Worm (Caenorhabditis elegans) whole organism, L2 larva: Measurements from ENCODE around the gene C24A8.5.
A peak's percentile ranks its signal among the peaks of the same experiment; 100 is the strongest.

Experiments
- C34F6.9 ChIP-seq: fragments of 150-350 bp; optimal IDR thresholded peaks from 2 replicates; lab custom pipeline; 2014; ENCODE audit warnings: missing biosample characterization, missing genetic modification characterization
- F13H6.1 ChIP-seq: sonication (generic microtip); optimal IDR thresholded peaks from 2 replicates; lab custom pipeline; 2016; ENCODE audit warnings: missing genetic modification characterization, missing compliant biosample characterization
- R02D3.7 ChIP-seq: fragments of 150-350 bp; optimal IDR thresholded peaks from 2 replicates; lab custom pipeline; 2014; ENCODE audit warnings: missing biosample characterization, missing genetic modification characterization
- Y55F3AM.14 ChIP-seq: fragments of 200-800 bp; sonication (Bioruptor generic); optimal IDR thresholded peaks from 2 replicates; lab custom pipeline; 2018; ENCODE audit warnings: mild to moderate bottlenecking, missing genetic modification characterization, missing compliant biosample characterization
- aly-2 ChIP-seq: fragments of 150-350 bp; optimal IDR thresholded peaks from 2 replicates; lab custom pipeline; 2014; ENCODE audit warnings: missing biosample characterization, missing genetic modification characterization
- ama-1 ChIP-seq: fragments of 150-350 bp; optimal IDR thresholded peaks from 2 replicates; lab custom pipeline; 2018; ENCODE audit warnings: inconsistent platforms
- blmp-1 ChIP-seq: sonication (generic microtip); optimal IDR thresholded peaks from 2 replicates; lab custom pipeline; 2017; ENCODE audit warnings: missing genetic modification characterization, mild to moderate bottlenecking, missing compliant biosample characterization, antibody characterized with exemption, moderate library complexity; ENCODE audit not compliant: insufficient read depth
- ceh-16 ChIP-seq: fragments of 150-350 bp; optimal IDR thresholded peaks from 2 replicates; lab custom pipeline; 2014; ENCODE audit warnings: missing biosample characterization, missing genetic modification characterization
- ceh-82 ChIP-seq: fragments of 150-350 bp; optimal IDR thresholded peaks from 2 replicates; lab custom pipeline; 2014; ENCODE audit warnings: missing biosample characterization, missing genetic modification characterization
- crh-2 ChIP-seq: sonication (generic microtip); optimal IDR thresholded peaks from 2 replicates; lab custom pipeline; 2017; ENCODE audit warnings: missing biosample characterization, missing genetic modification characterization
- fos-1 ChIP-seq: fragments of 150-350 bp; optimal IDR thresholded peaks from 2 replicates; lab custom pipeline; 2014; ENCODE audit warnings: missing biosample characterization, missing genetic modification characterization
- gmeb-1 ChIP-seq: fragments of 150-350 bp; optimal IDR thresholded peaks from 2 replicates; lab custom pipeline; 2014; ENCODE audit warnings: missing biosample characterization, missing genetic modification characterization
- lin-11 ChIP-seq: fragments of 150-350 bp; sonication (generic microtip); optimal IDR thresholded peaks from 2 replicates; lab custom pipeline; 2014; ENCODE audit warnings: missing biosample characterization, missing genetic modification characterization, inconsistent platforms, mixed read lengths
- lin-13 ChIP-seq: fragments of 150-350 bp; optimal IDR thresholded peaks from 2 replicates; lab custom pipeline; 2014; ENCODE audit warnings: missing biosample characterization, missing genetic modification reagents, missing genetic modification characterization
- lin-39 ChIP-seq: fragments of 150-350 bp; optimal IDR thresholded peaks from 2 replicates; lab custom pipeline; 2014; ENCODE audit warnings: missing biosample characterization, missing genetic modification reagents, missing genetic modification characterization
- lsy-2 ChIP-seq, 2 experiments: fragments of 150-350 bp in 1 of 2; sonication (generic microtip) in 1 of 2; optimal IDR thresholded peaks; 2 replicates each; lab custom pipeline; 2014 to 2017; ENCODE audit warnings: missing biosample characterization in 2 of 2, missing genetic modification characterization in 2 of 2
- mab-5 ChIP-seq: fragments of 150-350 bp; optimal IDR thresholded peaks from 2 replicates; lab custom pipeline; 2014; ENCODE audit warnings: missing biosample characterization, missing genetic modification characterization
- mbf-1 ChIP-seq: sonication (generic microtip); optimal IDR thresholded peaks from 2 replicates; lab custom pipeline; 2017; ENCODE audit warnings: missing biosample characterization, missing genetic modification characterization
- mdl-1 ChIP-seq, 2 experiments: fragments of 150-350 bp in 1 of 2; sonication (generic microtip) in 1 of 2; optimal IDR thresholded peaks; 2 replicates each; lab custom pipeline; 2017; ENCODE audit warnings: missing biosample characterization in 2 of 2, missing genetic modification characterization in 2 of 2
- nhr-10 ChIP-seq: sonication (generic microtip); optimal IDR thresholded peaks from 2 replicates; lab custom pipeline; 2017; ENCODE audit warnings: missing biosample characterization, missing genetic modification characterization
- nhr-12 ChIP-seq: fragments of 150-350 bp; optimal IDR thresholded peaks from 2 replicates; lab custom pipeline; 2014; ENCODE audit warnings: missing biosample characterization, missing genetic modification characterization
- nhr-129 ChIP-seq: fragments of 150-350 bp; optimal IDR thresholded peaks from 2 replicates; lab custom pipeline; 2014; ENCODE audit warnings: missing biosample characterization, missing genetic modification characterization
- nhr-21 ChIP-seq: fragments of 150-350 bp; optimal IDR thresholded peaks from 2 replicates; lab custom pipeline; 2014; ENCODE audit warnings: missing biosample characterization, missing genetic modification characterization
- nhr-23 ChIP-seq: fragments of 150-350 bp; optimal IDR thresholded peaks from 2 replicates; lab custom pipeline; 2014; ENCODE audit warnings: missing biosample characterization, missing genetic modification reagents, missing genetic modification characterization
- nhr-237 ChIP-seq: fragments of 150-350 bp; optimal IDR thresholded peaks from 2 replicates; lab custom pipeline; 2014; ENCODE audit warnings: missing biosample characterization, missing genetic modification characterization
- nhr-25 ChIP-seq: fragments of 150-350 bp; sonication (generic microtip); optimal IDR thresholded peaks from 3 replicates; lab custom pipeline; 2014; ENCODE audit warnings: missing biosample characterization, missing genetic modification characterization
- nhr-6 ChIP-seq: fragments of 150-350 bp; optimal IDR thresholded peaks from 2 replicates; lab custom pipeline; 2014; ENCODE audit warnings: missing biosample characterization, missing genetic modification characterization
- nhr-77 ChIP-seq: fragments of 150-350 bp; optimal IDR thresholded peaks from 2 replicates; lab custom pipeline; 2014; ENCODE audit warnings: missing biosample characterization, missing genetic modification characterization
- peb-1 ChIP-seq: fragments of 150-350 bp; optimal IDR thresholded peaks from 2 replicates; lab custom pipeline; 2014; ENCODE audit warnings: missing biosample characterization, missing genetic modification characterization
- sem-4 ChIP-seq: fragments of 150-350 bp; optimal IDR thresholded peaks from 2 replicates; lab custom pipeline; 2014; ENCODE audit warnings: missing biosample characterization, missing genetic modification reagents, missing genetic modification characterization
- skn-1 ChIP-seq: sonication (generic microtip); optimal IDR thresholded peaks from 2 replicates; lab custom pipeline; 2017; ENCODE audit warnings: missing biosample characterization, missing genetic modification characterization
- sma-3 ChIP-seq: sonication (generic microtip); optimal IDR thresholded peaks from 2 replicates; lab custom pipeline; 2016; ENCODE audit warnings: missing genetic modification reagents, missing genetic modification characterization, missing compliant biosample characterization
- sma-9 ChIP-seq, 2 experiments: fragments of 150-350 bp in 1 of 2; sonication (generic microtip) in 1 of 2; optimal IDR thresholded peaks; 2 replicates each; lab custom pipeline; 2014 to 2016; ENCODE audit warnings: missing genetic modification characterization in 2 of 2, mild to moderate bottlenecking in 1 of 2, missing biosample characterization in 1 of 2, missing compliant biosample characterization in 1 of 2, missing genetic modification reagents in 1 of 2, moderate library complexity in 1 of 2
- unc-39 ChIP-seq: fragments of 150-350 bp; optimal IDR thresholded peaks from 2 replicates; lab custom pipeline; 2014; ENCODE audit warnings: missing biosample characterization, missing genetic modification characterization
- unc-55 ChIP-seq: fragments of 150-350 bp; sonication (generic microtip); optimal IDR thresholded peaks from 3 replicates; lab custom pipeline; 2014; ENCODE audit warnings: missing biosample characterization, missing genetic modification reagents, missing genetic modification characterization
- unc-62 ChIP-seq: fragments of 150-350 bp; optimal IDR thresholded peaks from 2 replicates; lab custom pipeline; 2014; ENCODE audit warnings: missing biosample characterization, missing genetic modification reagents, missing genetic modification characterization
- ztf-1 ChIP-seq: fragments of 200-800 bp; sonication (Bioruptor generic); conservative IDR thresholded peaks from 2 replicates; pipeline ENCODE4 v1.3.6; 2022; ENCODE audit warnings: missing genetic modification characterization, missing compliant biosample characterization
- ztf-11 ChIP-seq: sonication (generic microtip); optimal IDR thresholded peaks from 2 replicates; lab custom pipeline; 2017; ENCODE audit warnings: missing biosample characterization, missing genetic modification characterization
- ztf-4 ChIP-seq: fragments of 150-350 bp; optimal IDR thresholded peaks from 2 replicates; lab custom pipeline; 2014; ENCODE audit warnings: missing biosample characterization, missing genetic modification characterization

C24A8.5 gene

DNA sequence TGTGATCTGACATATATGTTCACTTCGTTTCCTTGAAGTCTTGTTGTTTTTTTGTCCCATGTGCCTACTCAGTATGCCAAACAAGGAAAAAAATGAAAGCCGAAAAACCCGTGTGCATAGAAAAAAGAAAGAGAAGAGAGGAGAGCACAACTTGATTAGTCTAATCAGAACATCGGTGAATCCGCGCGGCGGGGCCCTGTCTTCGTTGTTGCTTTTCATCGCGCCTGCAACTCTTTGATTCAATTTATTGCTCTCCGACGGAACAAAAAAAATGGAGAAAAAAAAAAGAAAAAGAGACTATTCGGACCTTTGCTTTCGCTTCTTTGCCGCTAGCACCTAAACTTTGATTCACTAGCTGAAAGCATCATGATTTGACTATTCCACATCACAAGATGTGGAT lies 13.8 kb downstream of the C24A8.5 start:
- no peak for TF ChIP-seq nhr-10 (tag; lab: Kevin White, UChicago)
- TF ChIP-seq ceh-16 (tag; lab: Kevin White, UChicago), result no peak
- no peak for TF ChIP-seq R02D3.7 (tag; lab: Kevin White, UChicago)
- TF ChIP-seq sem-4, result peak; percentile 5
- no peak for TF ChIP-seq unc-55 (GFP tag; lab: Kevin White, UChicago)
- TF ChIP-seq F13H6.1, result no peak
- TF ChIP-seq sma-3 (GFP tag; lab: Kevin White, UChicago), result no peak
- no peak for TF ChIP-seq ztf-11

DNA sequence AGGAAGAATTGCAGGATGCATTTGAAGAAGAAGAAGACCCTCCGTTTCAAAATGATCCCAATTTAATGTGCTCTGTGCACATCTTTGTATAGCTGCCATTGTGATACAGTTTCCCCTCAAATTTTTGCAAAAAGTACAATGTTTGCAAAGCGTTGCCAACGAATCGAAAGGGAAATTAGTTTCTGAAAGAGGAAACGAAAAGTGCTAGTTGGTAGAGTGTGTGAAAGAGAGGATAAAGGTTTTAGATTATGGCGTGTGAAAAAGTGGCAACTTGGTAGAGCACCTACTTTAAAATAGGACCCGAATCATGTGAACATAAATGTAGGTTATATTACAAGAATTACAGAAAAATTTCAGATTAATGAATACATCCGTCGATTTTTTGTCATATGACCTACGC lies 17.0 kb downstream of the C24A8.5 start, which contains the start of gene C52B9.8:
TSS of gene C52B9.8 (minus strand) at position 101 of the 400 bp plus-strand sequence.
- TF ChIP-seq lin-11 (tag; lab: Kevin White, UChicago), result no peak
- TF ChIP-seq lin-39 (tag; lab: Kevin White, UChicago), result no peak
- TF ChIP-seq nhr-23, result no peak
- no peak for TF ChIP-seq mbf-1
- no peak for TF ChIP-seq unc-55 (GFP tag; lab: Kevin White, UChicago)
- TF ChIP-seq nhr-21, result no peak
- TF ChIP-seq mdl-1 (tag; optimal IDR thresholded peaks at IDR 0.05; lab: Kevin White, UChicago), result no peak
- no peak for TF ChIP-seq blmp-1 (tag; lab: Kevin White, UChicago)
- no peak for TF ChIP-seq C34F6.9 (tag; lab: Kevin White, UChicago)
- TF ChIP-seq nhr-129 (tag; lab: Kevin White, UChicago), result no peak
- TF ChIP-seq ceh-82, result no peak
- no peak for TF ChIP-seq ztf-4 (tag; lab: Kevin White, UChicago)
- no peak for TF ChIP-seq unc-62 (GFP tag; lab: Kevin White, UChicago)
- no peak for TF ChIP-seq F13H6.1
- TF ChIP-seq lin-13, result no peak
- no peak for TF ChIP-seq R02D3.7 (tag; lab: Kevin White, UChicago)
- TF ChIP-seq ztf-11, result no peak
- no peak for TF ChIP-seq sem-4
- TF ChIP-seq nhr-6 (tag; lab: Kevin White, UChicago), result no peak
- no peak for TF ChIP-seq unc-39 (tag; lab: Kevin White, UChicago)
- TF ChIP-seq, all 48 proteins: peak for 0

DNA sequence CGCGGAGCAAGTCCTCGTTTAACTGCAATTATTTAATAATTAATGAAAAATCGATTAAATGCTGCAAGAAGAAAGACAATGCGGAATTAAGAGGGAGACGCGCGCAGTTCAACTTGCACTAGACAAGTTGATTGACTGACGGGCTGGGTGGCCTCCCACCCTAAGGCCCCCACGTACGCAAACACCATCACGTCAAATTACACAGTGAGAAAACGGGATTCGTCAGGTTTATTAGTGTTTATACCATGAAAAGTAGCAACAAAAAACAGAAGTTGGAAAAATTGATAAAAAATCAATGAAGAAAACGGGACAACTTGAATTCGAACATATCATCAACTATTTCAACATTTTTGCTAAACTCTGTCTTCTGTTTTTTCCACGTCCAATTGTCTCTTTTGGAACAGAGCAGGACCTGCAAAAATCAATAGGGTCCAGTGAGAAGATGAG lies 21.1 kb downstream of the C24A8.5 start:
- TF ChIP-seq unc-39 (tag; lab: Kevin White, UChicago) (no peak), lin-11 (tag; lab: Kevin White, UChicago) (no peak), F13H6.1 (peak; percentile 39), lin-39 (tag; lab: Kevin White, UChicago) (no peak), ztf-1 (GFP tag; lab: Robert Waterston, UW) (no peak), sma-3 (GFP tag; lab: Kevin White, UChicago) (no peak), sma-9 (GFP tag; optimal IDR thresholded peaks at IDR 0.05; lab: Kevin White, UChicago) (peak; percentile 37), sma-9 (tag; optimal IDR thresholded peaks at IDR 0.05; lab: Kevin White, UChicago) (no peak), fos-1 (tag; lab: Kevin White, UChicago) (peak; percentile 15), gmeb-1 (no peak), nhr-21 (no peak), nhr-6 (tag; lab: Kevin White, UChicago) (no peak), unc-55 (GFP tag; lab: Kevin White, UChicago) (peak; percentile 51), nhr-25 (no peak), C34F6.9 (tag; lab: Kevin White, UChicago) (peak; percentile 51), ceh-16 (tag; lab: Kevin White, UChicago) (no peak), nhr-77 (no peak), aly-2 (tag; lab: Kevin White, UChicago) (no peak), nhr-129 (tag; lab: Kevin White, UChicago) (peak; percentile 4), skn-1 (tag; lab: Kevin White, UChicago) (no peak), nhr-237 (tag; lab: Kevin White, UChicago) (no peak), peb-1 (tag; lab: Kevin White, UChicago) (no peak), blmp-1 (tag; lab: Kevin White, UChicago) (no peak), ama-1 (lab: Kevin White, UChicago) (no peak), nhr-12 (tag; lab: Kevin White, UChicago) (no peak), Y55F3AM.14 (no peak), lsy-2 (tag; optimal IDR thresholded peaks at IDR 0.05; lab: Kevin White, UChicago) (no peak), mab-5 (tag; lab: Kevin White, UChicago) (no peak), R02D3.7 (tag; lab: Kevin White, UChicago) (no peak), crh-2 (tag; lab: Kevin White, UChicago) (peak; percentile 38), lin-13 (peak; percentile 8)
